Worm (Caenorhabditis elegans) whole organism, L1 larva: ENCODE data around the gene lips-17.

ENCODE experiments used
- C16A3.4 ChIP-seq: fragments of 150-350 bp; optimal IDR thresholded peaks from 2 replicates; lab custom pipeline; 2014; ENCODE audit warnings: missing biosample characterization, missing genetic modification characterization
- F16B12.6 ChIP-seq: fragments of 150-350 bp; optimal IDR thresholded peaks from 2 replicates; lab custom pipeline; 2014; ENCODE audit warnings: missing biosample characterization, missing genetic modification characterization
- ama-1 ChIP-seq: fragments of 150-350 bp; optimal IDR thresholded peaks from 2 replicates; lab custom pipeline; 2014
- blmp-1 ChIP-seq: fragments of 150-350 bp; optimal IDR thresholded peaks from 2 replicates; lab custom pipeline; 2014; ENCODE audit warnings: missing biosample characterization, missing genetic modification characterization
- ceh-8 ChIP-seq: fragments of 200-800 bp; sonication (Bioruptor generic); optimal IDR thresholded peaks from 2 replicates; lab custom pipeline; 2018; ENCODE audit warnings: mild to moderate bottlenecking, missing genetic modification characterization, moderate library complexity, missing compliant biosample characterization
- efl-1 ChIP-seq, 4 experiments: fragments of 150-350 bp; optimal IDR thresholded peaks in 3 of 4; peaks in 1 of 4; 1 replicate in 1 of 4; 2 replicates in 3 of 4; lab custom pipeline; 2014; ENCODE audit warnings: missing biosample characterization in 2 of 4, missing genetic modification characterization in 2 of 4, missing genetic modification reagents in 2 of 4
- efl-3 ChIP-seq: fragments of 200-800 bp; sonication (Bioruptor generic); optimal IDR thresholded peaks from 2 replicates; lab custom pipeline; 2018; ENCODE audit warnings: mild to moderate bottlenecking, missing genetic modification characterization, missing compliant biosample characterization
- elt-2 ChIP-seq: sonication (generic microtip); optimal IDR thresholded peaks from 2 replicates; lab custom pipeline; 2016; ENCODE audit warnings: missing genetic modification characterization, mild to moderate bottlenecking, inconsistent platforms, missing compliant biosample characterization, missing genetic modification reagents
- ets-5 ChIP-seq: fragments of 200-800 bp; sonication (Bioruptor generic); IDR thresholded peaks from 2 replicates; pipeline ENCODE4 v1.3.6; 2022; ENCODE audit warnings: missing genetic modification characterization, missing compliant biosample characterization
- hlh-17 ChIP-seq: fragments of 200-800 bp; sonication (Bioruptor generic); optimal IDR thresholded peaks from 2 replicates; lab custom pipeline; 2018; ENCODE audit warnings: missing genetic modification characterization, mild to moderate bottlenecking, missing compliant biosample characterization, moderate library complexity, borderline replicate concordance
- hpl-2 ChIP-seq: fragments of 150-350 bp; optimal IDR thresholded peaks from 2 replicates; lab custom pipeline; 2014; ENCODE audit warnings: missing biosample characterization, missing genetic modification reagents, missing genetic modification characterization
- irx-1 ChIP-seq: sonication (generic microtip); optimal IDR thresholded peaks from 2 replicates; lab custom pipeline; 2016; ENCODE audit warnings: missing genetic modification characterization, missing compliant biosample characterization
- jun-1 ChIP-seq: fragments of 150-350 bp; optimal IDR thresholded peaks from 2 replicates; lab custom pipeline; 2014; ENCODE audit warnings: missing biosample characterization, missing genetic modification reagents, missing genetic modification characterization
- lin-13 ChIP-seq: fragments of 150-350 bp; optimal IDR thresholded peaks from 2 replicates; lab custom pipeline; 2014; ENCODE audit warnings: missing biosample characterization, missing genetic modification reagents, missing genetic modification characterization
- lin-14 ChIP-seq: fragments of 200-800 bp; sonication (Bioruptor generic); optimal IDR thresholded peaks from 2 replicates; lab custom pipeline; 2018; ENCODE audit warnings: mild to moderate bottlenecking, missing genetic modification characterization, moderate library complexity, missing compliant biosample characterization
- lin-15B ChIP-seq: fragments of 150-350 bp; sonication (generic microtip); optimal IDR thresholded peaks from 3 replicates; lab custom pipeline; 2014; ENCODE audit warnings: missing biosample characterization, missing genetic modification characterization
- lin-35 ChIP-seq, 2 experiments: fragments of 150-350 bp; optimal IDR thresholded peaks; 2 replicates each; lab custom pipeline; 2014; ENCODE audit warnings: missing biosample characterization in 2 of 2, missing genetic modification characterization in 2 of 2, missing genetic modification reagents in 2 of 2
- lsy-2 ChIP-seq, 2 experiments: fragments of 150-350 bp; optimal IDR thresholded peaks; 2 replicates each; lab custom pipeline; 2014; ENCODE audit warnings: missing biosample characterization in 2 of 2, missing genetic modification characterization in 2 of 2
- mab-9 ChIP-seq: fragments of 200-800 bp; sonication (Bioruptor generic); IDR thresholded peaks from 2 replicates; pipeline ENCODE4 v1.3.6; 2022; ENCODE audit warnings: missing genetic modification reagents, missing genetic modification characterization, missing compliant biosample characterization
- mdl-1 ChIP-seq, 2 experiments: fragments of 150-350 bp; optimal IDR thresholded peaks; 2 replicates each; lab custom pipeline; 2014 to 2017; ENCODE audit warnings: missing biosample characterization in 2 of 2, missing genetic modification characterization in 2 of 2, inconsistent platforms in 1 of 2
- mef-2 ChIP-seq: fragments of 150-350 bp; optimal IDR thresholded peaks from 2 replicates; lab custom pipeline; 2014; ENCODE audit warnings: missing biosample characterization, missing genetic modification characterization
- mep-1 ChIP-seq: fragments of 150-350 bp; optimal IDR thresholded peaks from 2 replicates; lab custom pipeline; 2014; ENCODE audit warnings: missing biosample characterization, missing genetic modification characterization
- nhr-237 ChIP-seq: fragments of 150-350 bp; optimal IDR thresholded peaks from 2 replicates; lab custom pipeline; 2014; ENCODE audit warnings: missing biosample characterization, missing genetic modification characterization
- nhr-47 ChIP-seq: sonication (generic microtip); optimal IDR thresholded peaks from 2 replicates; lab custom pipeline; 2016; ENCODE audit warnings: mild to moderate bottlenecking, missing genetic modification characterization, moderate library complexity, missing compliant biosample characterization
- nhr-71 ChIP-seq: sonication (generic microtip); optimal IDR thresholded peaks from 2 replicates; lab custom pipeline; 2016; ENCODE audit warnings: mild to moderate bottlenecking, missing genetic modification characterization, moderate library complexity, missing compliant biosample characterization
- nhr-85 ChIP-seq: sonication (generic microtip); peaks from one replicate; lab custom pipeline; 2016; ENCODE audit warnings: missing genetic modification characterization, inconsistent platforms, missing compliant biosample characterization
- pag-3 ChIP-seq: sonication (generic microtip); optimal IDR thresholded peaks from 2 replicates; lab custom pipeline; 2017; ENCODE audit warnings: missing genetic modification characterization, mild to moderate bottlenecking, missing compliant biosample characterization, antibody characterized with exemption, borderline replicate concordance; ENCODE audit not compliant: insufficient read depth
- rnt-1 ChIP-seq: sonication (generic microtip); optimal IDR thresholded peaks from 2 replicates; lab custom pipeline; 2016; ENCODE audit warnings: mild to moderate bottlenecking, missing genetic modification characterization, moderate library complexity, missing compliant biosample characterization
- snu-23 ChIP-seq: sonication (generic microtip); optimal IDR thresholded peaks from 2 replicates; lab custom pipeline; 2016; ENCODE audit warnings: missing genetic modification characterization, missing compliant biosample characterization
- sox-4 ChIP-seq: sonication (generic microtip); optimal IDR thresholded peaks from 2 replicates; lab custom pipeline; 2016; ENCODE audit warnings: missing genetic modification characterization, missing compliant biosample characterization
- sptf-1 ChIP-seq: fragments of 150-350 bp; optimal IDR thresholded peaks from 2 replicates; lab custom pipeline; 2014; ENCODE audit warnings: missing biosample characterization, missing genetic modification characterization
- swsn-7 ChIP-seq: sonication (generic microtip); optimal IDR thresholded peaks from 2 replicates; lab custom pipeline; 2016; ENCODE audit warnings: missing genetic modification characterization, missing compliant biosample characterization
- tbx-2 ChIP-seq: sonication (generic microtip); optimal IDR thresholded peaks from 2 replicates; lab custom pipeline; 2016; ENCODE audit warnings: missing genetic modification characterization, missing compliant biosample characterization
- unc-130 ChIP-seq: fragments of 150-350 bp; optimal IDR thresholded peaks from 2 replicates; lab custom pipeline; 2017; ENCODE audit warnings: missing biosample characterization, missing genetic modification characterization, inconsistent platforms
- unc-30 ChIP-seq: sonication (generic microtip); optimal IDR thresholded peaks from 2 replicates; lab custom pipeline; 2017; ENCODE audit warnings: missing biosample characterization, missing genetic modification characterization
- unc-62 ChIP-seq: fragments of 150-350 bp; optimal IDR thresholded peaks from 2 replicates; lab custom pipeline; 2014; ENCODE audit warnings: missing biosample characterization, missing genetic modification reagents, missing genetic modification characterization
- xbp-1 ChIP-seq: sonication (generic microtip); optimal IDR thresholded peaks from 2 replicates; lab custom pipeline; 2016; ENCODE audit warnings: missing genetic modification characterization, missing compliant biosample characterization
- zag-1 ChIP-seq: fragments of 150-350 bp; optimal IDR thresholded peaks from 2 replicates; lab custom pipeline; 2014; ENCODE audit warnings: missing biosample characterization, missing genetic modification characterization
- ztf-11 ChIP-seq, 2 experiments: sonication (generic microtip); optimal IDR thresholded peaks; 2 replicates each; lab custom pipeline; 2016 to 2017; ENCODE audit warnings: missing genetic modification characterization in 2 of 2, missing biosample characterization in 1 of 2, missing compliant biosample characterization in 1 of 2

Gene lips-17

DNA sequence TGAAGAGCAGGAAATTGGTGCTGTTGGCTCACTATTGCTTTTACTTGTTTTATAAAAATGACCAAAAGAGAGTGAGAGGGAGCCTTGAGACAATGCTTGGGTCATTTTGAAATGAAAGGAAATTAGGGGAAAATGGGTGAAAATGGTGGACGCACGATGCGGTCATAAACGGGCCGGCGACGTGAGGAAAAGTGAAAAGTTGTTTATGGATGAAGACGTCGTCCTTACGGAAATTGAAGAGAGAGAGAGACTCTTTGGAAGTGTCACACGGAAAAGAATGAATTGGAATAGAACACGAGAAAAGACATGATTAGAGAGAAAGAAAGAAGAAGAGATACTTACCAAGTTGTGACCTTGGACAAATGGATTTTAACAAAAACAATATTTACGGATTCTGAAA is 13.5 kb downstream of the lips-17 start (continued):
- TF ChIP-seq lin-35 (GFP tag; optimal IDR thresholded peaks at IDR 0.05; lab: Kevin White, UChicago): peak in 1 of 2 experiments; percentile 4

- TF ChIP-seq mdl-1 (tag; optimal IDR thresholded peaks at IDR 0.05; lab: Kevin White, UChicago) (peak in 1 of 2 experiments; percentile 1), efl-3 (no peak), hpl-2 (GFP tag; lab: Kevin White, UChicago) (no peak), F16B12.6 (tag; lab: Kevin White, UChicago) (no peak), xbp-1 (no peak), lin-15B (tag; lab: Kevin White, UChicago) (no peak), hlh-17 (GFP tag; lab: Kevin White, UChicago) (no peak), ztf-11 (tag; optimal IDR thresholded peaks at IDR 0.05; lab: Kevin White, UChicago) (no peak), lsy-2 (tag; optimal IDR thresholded peaks at IDR 0.05; lab: Kevin White, UChicago) (no peak), lin-13 (GFP tag; lab: Kevin White, UChicago) (no peak), nhr-237 (tag; lab: Kevin White, UChicago) (no peak), sptf-1 (no peak), C16A3.4 (tag; lab: Kevin White, UChicago) (no peak), nhr-85 (no peak), ama-1 (lab: Kevin White, UChicago) (no peak), rnt-1 (peak; percentile 58), pag-3 (tag; lab: Kevin White, UChicago) (no peak), ets-5 (GFP tag; lab: Robert Waterston, UW) (no peak), mab-9 (GFP tag; lab: Robert Waterston, UW) (no peak), nhr-71 (tag; lab: Kevin White, UChicago) (peak; percentile 35), sox-4 (no peak), irx-1 (tag; lab: Kevin White, UChicago) (no peak), snu-23 (GFP tag; lab: Kevin White, UChicago) (no peak), tbx-2 (tag; lab: Kevin White, UChicago) (peak; percentile 29), mep-1 (tag; lab: Kevin White, UChicago) (no peak), jun-1 (tag; lab: Kevin White, UChicago) (peak; percentile 26), elt-2 (tag; lab: Kevin White, UChicago) (peak; percentile 48), zag-1 (tag; lab: Kevin White, UChicago) (no peak), blmp-1 (tag; lab: Kevin White, UChicago) (peak; percentile 37), swsn-7 (tag; lab: Kevin White, UChicago) (peak; percentile 21), unc-30 (tag; lab: Kevin White, UChicago) (no peak), ceh-8 (GFP tag; lab: Kevin White, UChicago) (no peak), lin-14 (GFP tag; lab: Kevin White, UChicago) (peak; percentile 43), efl-1 (optimal IDR thresholded peaks at IDR 0.05; lab: Kevin White, UChicago) (peak; percentile 3 to 24), efl-1 (GFP tag; optimal IDR thresholded peaks at IDR 0.05 in 1 of 2; lab: Kevin White, UChicago) (peak in 1 of 2 experiments; percentile 12), unc-62 (no peak), mef-2 (tag; lab: Kevin White, UChicago) (no peak)
- TF ChIP-seq, all 84 proteins: peak for 10
These were observed 15.4 kb downstream of the lips-17 start for ce11 chrII:7623466-7623865.

- TF ChIP-seq lin-14 (GFP tag; lab: Kevin White, UChicago): peak; percentile 3
- no peak for TF ChIP-seq lsy-2 (tag; optimal IDR thresholded peaks at IDR 0.05; lab: Kevin White, UChicago)
- peak; percentile 90 for TF ChIP-seq blmp-1 (tag; lab: Kevin White, UChicago)
- TF ChIP-seq mef-2 (tag; lab: Kevin White, UChicago): no peak
- TF ChIP-seq unc-130 (tag; lab: Kevin White, UChicago): no peak
- no peak for TF ChIP-seq nhr-47 (tag; lab: Kevin White, UChicago)
- TF ChIP-seq, all 84 proteins: peak for 2
These were observed 16.2 kb downstream of the lips-17 start for ce11 chrII:7624272-7624671.
